Worm (Caenorhabditis elegans): ENCODE data around the gene C04G6.4.
A peak's percentile ranks its signal among the peaks of the same experiment; 100 is the strongest.

Gene C04G6.4

ce11 chrII:5093945-5094344, 10.7 kb upstream of the C04G6.4 start, which contains the start of gene C04G6.13:
TSS of gene C04G6.13 (plus strand) at chrII:5094245.
- TF ChIP-seq him-1 (tag; optimal IDR thresholded peaks at IDR 0.05) (no peak), dao-5 (tag; optimal IDR thresholded peaks at IDR 0.05) (no peak), W03F9.2 (tag; optimal IDR thresholded peaks at IDR 0.05) (no peak)

ce11 chrII:5092362-5093281, 9.4 kb upstream of the C04G6.4 start, which contains the start of gene C04G6.2:
TSS of gene C04G6.2 (plus strand) at chrII:5093231.
- TF ChIP-seq him-1 (tag; optimal IDR thresholded peaks at IDR 0.05): no peak
- no peak for TF ChIP-seq dao-5 (tag; optimal IDR thresholded peaks at IDR 0.05)
- no peak for TF ChIP-seq W03F9.2 (tag; optimal IDR thresholded peaks at IDR 0.05)

DNA sequence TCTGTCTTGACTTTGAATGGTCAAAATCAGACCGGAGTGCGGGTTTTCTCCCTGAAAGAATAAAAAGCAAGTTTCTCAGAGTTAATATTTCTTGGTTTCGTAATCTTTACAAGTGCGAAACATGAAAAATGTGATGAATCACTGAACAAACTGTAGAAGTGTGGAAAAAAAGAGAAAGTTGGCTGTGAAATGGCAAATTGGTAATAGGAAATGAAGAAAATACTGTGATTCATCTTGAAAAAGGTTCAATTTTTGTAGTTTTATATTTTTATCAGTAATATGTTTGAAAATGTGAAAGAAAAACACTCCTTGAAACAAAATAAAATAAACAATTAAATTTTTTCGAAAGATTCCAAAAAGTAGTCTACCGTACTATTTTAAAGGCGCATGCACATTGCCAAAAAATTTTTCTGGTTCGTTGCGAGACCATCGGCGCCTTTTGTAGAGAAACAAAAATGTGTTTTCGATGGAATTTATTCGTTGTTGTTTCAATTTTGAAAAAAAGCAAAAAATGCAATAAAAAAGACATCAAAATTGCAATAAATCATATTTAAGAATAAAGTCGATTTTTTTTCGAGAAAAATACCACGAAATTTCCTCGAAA, 8.5 kb upstream of the C04G6.4 start, which contains the start of gene pld-1:
Gene pld-1, minus strand, starts transcription at position 51 of the 604 bp plus-strand sequence.
- TF ChIP-seq W03F9.2 (tag; optimal IDR thresholded peaks at IDR 0.05) (peak; percentile 34), him-1 (tag; optimal IDR thresholded peaks at IDR 0.05) (no peak)

- TF ChIP-seq him-1 (tag; optimal IDR thresholded peaks at IDR 0.05) (no peak), dao-5 (tag; optimal IDR thresholded peaks at IDR 0.05) (no peak), W03F9.2 (tag; optimal IDR thresholded peaks at IDR 0.05) (no peak)
Measured at ce11 chrII:5086143-5086542, 2.9 kb upstream of the C04G6.4 start.

DNA sequence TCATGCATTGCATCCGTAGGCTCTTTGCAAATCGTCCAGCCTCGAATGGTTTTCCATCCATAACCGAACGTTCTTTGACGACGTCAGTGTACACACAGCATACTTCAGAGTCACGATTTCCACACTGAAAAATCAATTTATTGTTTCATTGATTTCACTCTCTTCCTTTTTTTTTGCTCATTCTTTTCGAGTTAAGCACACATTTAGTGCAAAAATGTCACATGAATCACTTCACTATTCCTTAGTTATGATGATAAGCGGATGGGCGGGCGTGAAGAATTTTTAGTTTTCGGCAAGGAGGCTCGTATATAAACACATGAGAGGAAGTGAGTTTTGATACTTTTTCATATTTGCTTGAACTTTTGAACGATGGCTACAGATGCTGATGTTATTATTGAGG, 2.2 kb upstream of the C04G6.4 start, which contains the start of gene txt-9:
Gene txt-9, plus strand, starts transcription at position 336 of the 400 bp plus-strand sequence.
- TF ChIP-seq W03F9.2 (tag; optimal IDR thresholded peaks at IDR 0.05): no peak
- no peak for TF ChIP-seq him-1 (tag; optimal IDR thresholded peaks at IDR 0.05)
- TF ChIP-seq dao-5 (tag; optimal IDR thresholded peaks at IDR 0.05): no peak

DNA sequence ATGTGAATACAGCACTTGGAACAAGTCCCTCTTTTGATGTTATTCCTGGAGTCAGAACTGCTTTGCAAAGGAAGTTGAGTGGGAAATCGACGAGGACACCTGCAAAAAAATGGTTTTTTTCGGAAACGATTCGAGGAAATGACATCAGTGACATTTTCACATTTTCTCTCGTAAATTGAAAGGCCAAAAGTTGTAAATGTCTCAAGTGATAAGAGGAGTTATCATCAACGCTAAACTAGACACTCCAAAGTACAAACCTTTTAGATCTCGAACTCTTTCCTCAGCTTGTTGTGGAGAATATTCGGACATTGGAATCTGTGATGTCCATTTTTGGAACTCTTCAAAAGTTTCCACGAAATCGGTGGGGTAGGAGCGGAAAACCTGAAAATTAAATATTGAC, 984 bp upstream of the C04G6.4 start:
- TF ChIP-seq dao-5 (tag; optimal IDR thresholded peaks at IDR 0.05) (no peak), W03F9.2 (tag; optimal IDR thresholded peaks at IDR 0.05) (no peak), him-1 (tag; optimal IDR thresholded peaks at IDR 0.05) (no peak)

DNA sequence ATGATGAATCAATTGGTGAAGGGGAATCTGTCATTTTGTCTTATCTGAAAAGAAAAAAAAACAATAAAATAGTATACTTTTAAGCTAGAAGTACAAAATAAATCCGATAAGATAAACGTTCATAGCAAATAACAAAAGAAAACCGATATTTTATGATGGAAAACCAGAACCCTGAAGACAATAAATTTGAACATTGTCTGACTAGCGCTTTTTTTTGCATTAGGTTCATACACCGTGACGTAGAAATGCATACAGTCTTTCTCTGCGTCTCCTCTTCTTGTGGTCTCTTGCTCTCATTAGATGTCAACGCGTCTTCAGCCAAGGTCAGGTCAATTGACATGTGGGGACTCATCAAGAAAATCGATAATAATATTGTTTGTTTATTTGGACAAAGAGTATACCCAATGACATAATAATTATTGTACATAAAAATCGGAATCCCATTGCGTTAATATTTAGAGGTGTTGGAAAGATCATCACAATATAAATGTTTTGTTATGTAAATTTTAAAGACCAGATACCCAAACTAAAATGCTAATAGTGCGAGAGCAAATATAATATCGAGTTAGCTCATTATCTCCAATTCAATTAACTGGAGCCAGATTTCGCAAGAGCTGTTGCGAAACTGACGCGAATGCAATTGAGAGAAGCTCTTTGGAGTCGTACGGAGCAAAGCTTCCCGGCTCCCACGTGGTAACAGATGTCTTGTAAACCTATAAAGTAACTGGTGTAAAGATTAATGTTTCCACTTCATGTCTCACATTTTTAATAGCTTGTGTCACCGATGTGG, 1.9 kb downstream of the C04G6.4 start, which contains the start of gene dsh-2:
Gene dsh-2, minus strand, starts transcription at position 51 of the 790 bp plus-strand sequence.
- TF ChIP-seq W03F9.2 (tag; optimal IDR thresholded peaks at IDR 0.05): peak; percentile 45
- no peak for TF ChIP-seq dao-5 (tag; optimal IDR thresholded peaks at IDR 0.05)
- TF ChIP-seq him-1 (tag; optimal IDR thresholded peaks at IDR 0.05): no peak

- TF ChIP-seq him-1 (tag; optimal IDR thresholded peaks at IDR 0.05) (no peak), W03F9.2 (tag; optimal IDR thresholded peaks at IDR 0.05) (no peak), dao-5 (tag; optimal IDR thresholded peaks at IDR 0.05) (no peak)
Measured at ce11 chrII:5071265-5071664, 12.0 kb downstream of the C04G6.4 start, which contains the start of gene C27A2.7. TSS of gene C27A2.7 (minus strand) at chrII:5071365.

DNA sequence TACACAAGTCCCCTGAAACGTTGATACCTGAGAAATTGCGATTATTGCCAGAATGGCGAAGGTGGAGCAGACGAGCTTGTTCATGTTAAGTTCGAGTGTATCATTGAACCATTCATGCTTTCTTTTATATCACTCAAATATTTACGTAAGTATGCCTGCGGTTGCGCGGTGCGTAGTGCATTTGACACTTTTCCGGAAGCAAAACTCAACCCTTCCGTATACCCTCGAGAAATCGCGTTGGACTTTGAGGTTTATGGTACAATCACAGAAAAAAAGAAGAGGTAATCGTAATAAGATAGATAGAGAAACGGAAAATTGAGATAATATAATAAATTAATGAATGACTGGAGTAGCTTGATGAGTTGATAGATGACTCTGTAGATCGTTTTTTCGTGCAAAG, 13.7 kb downstream of the C04G6.4 start, which contains the start of gene idpb-2:
Gene idpb-2, minus strand, starts transcription at position 101 of the 400 bp plus-strand sequence.
- TF ChIP-seq W03F9.2 (tag; optimal IDR thresholded peaks at IDR 0.05) (no peak), dao-5 (tag; optimal IDR thresholded peaks at IDR 0.05) (no peak), him-1 (tag; optimal IDR thresholded peaks at IDR 0.05) (no peak)

DNA sequence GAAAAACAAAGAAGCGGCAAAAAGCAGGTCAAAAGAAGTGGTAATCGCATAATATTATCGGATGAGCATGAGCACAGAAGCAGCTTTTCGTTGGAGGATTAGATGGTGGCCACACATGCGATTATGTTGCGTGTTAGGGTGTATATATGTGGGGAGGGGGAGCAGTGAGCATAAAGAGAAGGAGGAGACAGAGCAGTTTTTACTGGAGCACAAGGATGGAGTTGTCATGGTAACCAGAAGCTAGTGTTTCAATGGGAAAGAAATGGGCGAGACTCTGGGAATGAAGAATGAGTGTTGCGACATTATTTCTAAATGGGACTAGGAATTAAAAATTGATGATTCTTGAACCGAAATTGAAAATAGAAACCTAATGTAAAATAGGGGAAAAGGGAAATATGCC, 15.3 kb downstream of the C04G6.4 start, which contains the start of gene C27A2.8:
Gene C27A2.8, minus strand, starts transcription at position 117 of the 400 bp plus-strand sequence.
- TF ChIP-seq dao-5 (tag; optimal IDR thresholded peaks at IDR 0.05) (no peak), him-1 (tag; optimal IDR thresholded peaks at IDR 0.05) (no peak), W03F9.2 (tag; optimal IDR thresholded peaks at IDR 0.05) (no peak)

DNA sequence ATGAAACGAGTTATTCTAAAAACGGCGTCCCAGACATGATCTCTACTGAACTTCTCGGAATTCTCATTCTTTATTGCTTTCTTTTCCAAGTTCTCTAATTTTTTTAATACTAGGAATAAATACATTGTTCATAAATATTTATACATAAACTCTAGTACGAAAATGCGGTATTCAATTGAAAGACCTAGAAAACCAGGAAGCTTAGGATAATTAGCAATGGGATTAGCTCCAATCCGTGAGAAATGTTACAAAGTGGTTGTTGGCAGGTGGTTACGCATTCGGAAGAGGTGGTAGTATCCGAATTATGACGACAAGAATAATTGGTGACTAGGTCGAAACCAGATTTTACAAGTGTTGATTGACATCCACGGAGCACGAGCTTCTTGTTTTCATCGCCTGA, 16.3 kb downstream of the C04G6.4 start:
- TF ChIP-seq him-1 (tag; optimal IDR thresholded peaks at IDR 0.05) (no peak), dao-5 (tag; optimal IDR thresholded peaks at IDR 0.05) (no peak)

ce11 chrII:5061794-5062368, 21.4 kb downstream of the C04G6.4 start, which contains the start of gene smc-5:
TSS of gene smc-5 (plus strand) at chrII:5062125.
- no peak for TF ChIP-seq dao-5 (tag; optimal IDR thresholded peaks at IDR 0.05)
- TF ChIP-seq him-1 (tag; optimal IDR thresholded peaks at IDR 0.05): no peak
- TF ChIP-seq W03F9.2 (tag; optimal IDR thresholded peaks at IDR 0.05): no peak

DNA sequence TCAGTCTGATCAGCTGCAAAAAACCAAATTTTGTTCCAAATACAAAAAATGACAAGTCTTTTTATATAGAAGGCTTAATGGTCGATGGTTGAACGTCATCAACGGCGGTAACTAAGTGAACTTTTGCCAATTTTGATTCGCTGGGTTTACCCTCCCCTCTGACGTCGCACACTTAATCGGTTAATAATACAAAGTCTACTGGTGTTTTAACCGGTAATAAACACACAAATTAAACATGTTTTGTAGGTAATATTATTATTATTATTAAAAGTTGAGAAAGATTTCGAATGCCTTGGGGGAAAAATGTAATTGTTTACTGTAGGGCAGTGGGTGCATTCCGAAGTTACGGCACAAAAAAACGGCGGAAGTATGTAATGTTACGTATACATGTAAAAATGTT, 22.5 kb downstream of the C04G6.4 start, which contains the start of gene pho-12:
Gene pho-12, minus strand, starts transcription at position 101 of the 400 bp plus-strand sequence.
- TF ChIP-seq W03F9.2 (tag; optimal IDR thresholded peaks at IDR 0.05): no peak
- TF ChIP-seq him-1 (tag; optimal IDR thresholded peaks at IDR 0.05): no peak
- no peak for TF ChIP-seq dao-5 (tag; optimal IDR thresholded peaks at IDR 0.05)
